Fruit fly (Drosophila melanogaster): Measurements from ENCODE around the gene CG8565.
A peak's percentile ranks its signal among the peaks of the same experiment; 100 is the strongest.

Gene CG8565

dm6 chrX:15859869-15860268 is 22.2 kb downstream of the CG8565 start, which contains the start of gene Gbeta13F (continued):
- TF ChIP-seq CG15011 (GFP tag; optimal IDR thresholded peaks at IDR 0.05) (no peak), CG7745 (tag; optimal IDR thresholded peaks at IDR 0.05) (no peak), HmgD (GFP tag; optimal IDR thresholded peaks at IDR 0.05) (no peak), emc (GFP tag; optimal IDR thresholded peaks at IDR 0.05) (no peak), oc (tag; optimal IDR thresholded peaks at IDR 0.05) (no peak), MESR4 (GFP tag; optimal IDR thresholded peaks at IDR 0.05) (peak; percentile 76), Gug (GFP tag; IDR thresholded peaks at IDR 0.05) (peak; percentile 31; the same call in 1 of the 4 replicates), CG6272 (GFP tag; IDR thresholded peaks at IDR 0.05) (no peak), zf30C (GFP tag; optimal IDR thresholded peaks at IDR 0.05) (no peak), stwl (tag; optimal IDR thresholded peaks at IDR 0.05) (peak; percentile 33), CG2116 (GFP tag; optimal IDR thresholded peaks at IDR 0.05) (peak; percentile 96), ttk (GFP tag; IDR thresholded peaks at IDR 0.05) (no peak; the same call in 1 of the 2 replicates), CG6683 (GFP tag; optimal IDR thresholded peaks at IDR 0.05) (no peak), CG15696 (tag; optimal IDR thresholded peaks at IDR 0.05) (no peak), z (GFP tag; IDR thresholded peaks at IDR 0.05) (no peak), CG11560 (tag; IDR thresholded peaks at IDR 0.05) (no peak), CoRest (tag; optimal IDR thresholded peaks at IDR 0.05) (peak; percentile 0), CG3065 (GFP tag; optimal IDR thresholded peaks at IDR 0.05) (no peak), HLH54F (GFP tag; optimal IDR thresholded peaks at IDR 0.05) (no peak), CG12299 (tag; optimal IDR thresholded peaks at IDR 0.05) (no peak), vvl (GFP tag; IDR thresholded peaks at IDR 0.05) (peak; percentile 24; the same call in 1 of the 2 replicates), knrl (GFP tag; IDR thresholded peaks at IDR 0.05; ENCODE audit: partially characterized antibody) (peak; percentile 42; the same call in 2 of the 3 replicates), CG8290 (GFP tag; optimal IDR thresholded peaks at IDR 0.05) (no peak), CG8290 (tag; optimal IDR thresholded peaks at IDR 0.05) (peak in 1 of 2 experiments; percentile 66), CG7357 (GFP tag; IDR thresholded peaks at IDR 0.05) (peak; percentile 94), E2f2 (GFP tag; IDR thresholded peaks at IDR 0.05) (peak; percentile 20; the same call in 1 of the 2 replicates), CG30020 (tag; optimal IDR thresholded peaks at IDR 0.05) (peak; percentile 68), prd (optimal IDR thresholded peaks at IDR 0.05) (no peak), prd (GFP tag; IDR thresholded peaks at IDR 0.05) (peak; percentile 41; the same call in 1 of the 3 replicates), ato (GFP tag; IDR thresholded peaks at IDR 0.05; ENCODE audit: partially characterized antibody) (peak; percentile 50; the same call in 1 of the 2 replicates), CG6791 (GFP tag; IDR thresholded peaks at IDR 0.05; ENCODE audit: partially characterized antibody) (peak; percentile 79), CG14441 (GFP tag; IDR thresholded peaks at IDR 0.05) (peak; percentile 19; the same call in 1 of the 2 replicates), CG6175 (GFP tag; IDR thresholded peaks at IDR 0.05) (no peak), CG12769 (tag; optimal IDR thresholded peaks at IDR 0.05) (no peak), pros (GFP tag; optimal IDR thresholded peaks at IDR 0.05) (no peak), Sry-δ (GFP tag; optimal IDR thresholded peaks at IDR 0.05) (peak; percentile 45), Doc3 (GFP tag; IDR thresholded peaks at IDR 0.05; ENCODE audit: partially characterized antibody) (0 out of 3 replicates have a peak, but pooled peaks have one; percentile 9), Trl (optimal IDR thresholded peaks at IDR 0.05) (no peak), Trl (GFP tag; optimal IDR thresholded peaks at IDR 0.05) (no peak), sob (GFP tag; IDR thresholded peaks at IDR 0.05) (no peak), Meics (GFP tag; optimal IDR thresholded peaks at IDR 0.05) (no peak), Rfx (GFP tag; IDR thresholded peaks at IDR 0.05) (peak; percentile 51; the same call in 1 of the 2 replicates), wdn (GFP tag; IDR thresholded peaks at IDR 0.05) (no peak), Kr (GFP tag; optimal IDR thresholded peaks at IDR 0.05) (no peak), CG3847 (GFP tag; IDR thresholded peaks at IDR 0.05) (peak; percentile 26; the same call in 1 of the 2 replicates), HmgZ (tag; optimal IDR thresholded peaks at IDR 0.05) (no peak), br (optimal IDR thresholded peaks at IDR 0.05) (no peak), CG9215 (GFP tag; IDR thresholded peaks at IDR 0.05) (no peak), grn (GFP tag; optimal IDR thresholded peaks at IDR 0.05) (no peak), CG10979 (tag; optimal IDR thresholded peaks at IDR 0.05) (no peak), CG9932 (GFP tag; IDR thresholded peaks at IDR 0.05) (peak; percentile 55), nerfin-1 (tag; optimal IDR thresholded peaks at IDR 0.05) (no peak)

All from whole organism, embryonic.